Worm (Caenorhabditis elegans) whole organism, L3 larva: Measurements from ENCODE around the gene C44B11.1.

Source experiments
- ceh-16 ChIP-seq: sonication (generic microtip); optimal IDR thresholded peaks from 2 replicates; lab custom pipeline; 2017; ENCODE audit warnings: missing biosample characterization, missing genetic modification characterization
- elt-3 ChIP-seq, 3 experiments: fragments of 150-350 bp in 1 of 3; sonication (generic microtip) in 2 of 3; optimal IDR thresholded peaks; 2 replicates in 2 of 3; 4 replicates in 1 of 3; lab custom pipeline; 2014 to 2017; ENCODE audit warnings: missing biosample characterization in 3 of 3, missing genetic modification characterization in 3 of 3
- nhr-76 ChIP-seq: fragments of 150-350 bp; sonication (generic microtip); optimal IDR thresholded peaks from 5 replicates; lab custom pipeline; 2014; ENCODE audit warnings: missing biosample characterization, missing genetic modification characterization
- sea-2 ChIP-seq: fragments of 150-350 bp; sonication (generic microtip); optimal IDR thresholded peaks from 4 replicates; lab custom pipeline; 2014; ENCODE audit warnings: missing biosample characterization, missing genetic modification reagents, missing genetic modification characterization

- TF ChIP-seq elt-3 (tag; optimal IDR thresholded peaks at IDR 0.05; lab: Kevin White, UChicago) (no peak), sea-2 (no peak), nhr-76 (tag; lab: Kevin White, UChicago) (no peak), ceh-16 (no peak)
Measured at ce11 chrIII:3191195-3191594, 36.1 kb downstream of the C44B11.1 start, which contains the start of gene R148.8.
